Worm (Caenorhabditis elegans) whole organism, early embryonic: Measurements from ENCODE around the gene dyf-18.

Experiments
- ama-1 ChIP-seq: fragments of 150-350 bp; optimal IDR thresholded peaks from 2 replicates; lab custom pipeline; 2014
- ceh-36 ChIP-seq: sonication (generic microtip); optimal IDR thresholded peaks from 2 replicates; lab custom pipeline; 2016; ENCODE audit warnings: missing genetic modification characterization, inconsistent platforms, missing compliant biosample characterization
- ets-7 ChIP-seq: sonication (generic microtip); optimal IDR thresholded peaks from 2 replicates; lab custom pipeline; 2016; ENCODE audit warnings: missing genotype, missing genetic modification characterization, missing compliant biosample characterization
- flt-1 ChIP-seq: fragments of 200-800 bp; sonication (Bioruptor generic); IDR thresholded peaks from 2 replicates; pipeline ENCODE4 v1.3.6; 2022; ENCODE audit warnings: missing genetic modification characterization, missing compliant biosample characterization
- hmbx-1 ChIP-seq: sonication (generic microtip); optimal IDR thresholded peaks from 2 replicates; lab custom pipeline; 2016; ENCODE audit warnings: mild to moderate bottlenecking, missing genetic modification characterization, missing compliant biosample characterization
- hnd-1 ChIP-seq: sonication (generic microtip); optimal IDR thresholded peaks from 2 replicates; lab custom pipeline; 2016; ENCODE audit warnings: missing genetic modification characterization, missing compliant biosample characterization
- pes-1 ChIP-seq: fragments of 200-800 bp; sonication (Bioruptor generic); IDR thresholded peaks from 2 replicates; pipeline ENCODE4 v1.3.6; 2022; ENCODE audit warnings: missing genetic modification reagents, missing genetic modification characterization, missing compliant biosample characterization
- sea-1 ChIP-seq: fragments of 200-800 bp; sonication (Bioruptor generic); conservative IDR thresholded peaks from 2 replicates; pipeline ENCODE4 v1.3.6; 2022; ENCODE audit warnings: missing genetic modification characterization, missing compliant biosample characterization
- tbx-11 ChIP-seq: fragments of 200-800 bp; sonication (Bioruptor generic); IDR thresholded peaks from 2 replicates; pipeline ENCODE4 v1.3.6; 2022; ENCODE audit warnings: missing genetic modification characterization, missing compliant biosample characterization
- tbx-37 ChIP-seq: fragments of 200-800 bp; sonication (Bioruptor generic); conservative IDR thresholded peaks from 2 replicates; pipeline ENCODE4 v1.3.6; 2022; ENCODE audit warnings: missing genetic modification reagents, missing genetic modification characterization, missing compliant biosample characterization
- tra-4 ChIP-seq: sonication (generic microtip); optimal IDR thresholded peaks from 2 replicates; lab custom pipeline; 2017; ENCODE audit warnings: missing genetic modification characterization, missing compliant biosample characterization

- no peak for TF ChIP-seq flt-1 (GFP tag; lab: Robert Waterston, UW)
- no peak for TF ChIP-seq pes-1
- TF ChIP-seq ets-7 (tag; lab: Kevin White, UChicago) = no peak
- no peak for TF ChIP-seq ama-1 (lab: Kevin White, UChicago)
- TF ChIP-seq tra-4 (tag; lab: Kevin White, UChicago) = no peak
- no peak for TF ChIP-seq hmbx-1
- no peak for TF ChIP-seq tbx-11 (GFP tag; lab: Robert Waterston, UW)
- TF ChIP-seq tbx-37 (GFP tag; lab: Robert Waterston, UW) = no peak
- TF ChIP-seq hnd-1 = no peak
- no peak for TF ChIP-seq sea-1 (GFP tag; lab: Robert Waterston, UW)
- no peak for TF ChIP-seq ceh-36
Measured at ce11 chrIV:11809708-11810114, 8.7 kb upstream of the dyf-18 start.
